Worm (Caenorhabditis elegans) whole organism, early embryonic: Measurements from ENCODE around the gene srw-60.

ENCODE experiments used
- F13C5.2 ChIP-seq: sonication (generic microtip); optimal IDR thresholded peaks from 2 replicates; lab custom pipeline; 2017; ENCODE audit warnings: mild to moderate bottlenecking, missing genetic modification characterization, inconsistent platforms, missing compliant biosample characterization
- aly-1 ChIP-seq: sonication (generic microtip); optimal IDR thresholded peaks from 2 replicates; lab custom pipeline; 2016; ENCODE audit warnings: missing genetic modification characterization, missing compliant biosample characterization
- ama-1 ChIP-seq: fragments of 150-350 bp; optimal IDR thresholded peaks from 2 replicates; lab custom pipeline; 2014
- hmg-4 ChIP-seq: fragments of 200-800 bp; sonication (Bioruptor generic); optimal IDR thresholded peaks from 2 replicates; lab custom pipeline; 2018; ENCODE audit warnings: mild to moderate bottlenecking, missing genetic modification characterization, missing compliant biosample characterization
- pes-1 ChIP-seq: fragments of 200-800 bp; sonication (Bioruptor generic); IDR thresholded peaks from 2 replicates; pipeline ENCODE4 v1.3.6; 2022; ENCODE audit warnings: missing genetic modification reagents, missing genetic modification characterization, missing compliant biosample characterization
- scrt-1 ChIP-seq: fragments of 200-800 bp; sonication (Bioruptor generic); IDR thresholded peaks from 2 replicates; pipeline ENCODE4 v1.3.6; 2022; ENCODE audit warnings: missing genetic modification characterization, missing compliant biosample characterization

ce11 chrII:2990089-2990488, 31.7 kb downstream of the srw-60 start:
- no peak for TF ChIP-seq hmg-4
- no peak for TF ChIP-seq ama-1 (lab: Kevin White, UChicago)
- TF ChIP-seq aly-1 (tag; lab: Kevin White, UChicago): no peak
- TF ChIP-seq F13C5.2: no peak
- TF ChIP-seq scrt-1 (GFP tag; lab: Robert Waterston, UW): no peak
- no peak for TF ChIP-seq pes-1 (GFP tag; lab: Robert Waterston, UW)
